Fruit fly (Drosophila melanogaster) whole organism, adult: ENCODE measurements around the gene CG6834.

ENCODE experiments used
- CG11617 ChIP-seq: fragments of 200-800 bp; sonication (Bioruptor generic); optimal IDR thresholded peaks from 2 replicates; lab custom pipeline; 2017; ENCODE audit warnings: mild to moderate bottlenecking, missing biosample characterization, missing genetic modification reagents, missing genetic modification characterization
- CG12768 ChIP-seq: fragments of 200-800 bp; sonication (Bioruptor generic); optimal IDR thresholded peaks from 2 replicates; lab custom pipeline; 2017; ENCODE audit warnings: missing biosample characterization, missing genetic modification characterization, mild to moderate bottlenecking, moderate library complexity, missing genetic modification reagents
- CG14711 ChIP-seq: fragments of 200-800 bp; sonication (Bioruptor generic); optimal IDR thresholded peaks from 2 replicates; lab custom pipeline; 2018; ENCODE audit warnings: missing biosample characterization, mild to moderate bottlenecking, missing genetic modification characterization, moderate library complexity
- CG33017 ChIP-seq: fragments of 200-800 bp; sonication (Bioruptor generic); optimal IDR thresholded peaks from 2 replicates; lab custom pipeline; 2018; ENCODE audit warnings: missing biosample characterization, mild to moderate bottlenecking, missing genetic modification characterization, moderate library complexity
- CG7101 ChIP-seq: fragments of 200-800 bp; sonication (Bioruptor generic); optimal IDR thresholded peaks from 2 replicates; lab custom pipeline; 2018; ENCODE audit warnings: missing biosample characterization, mild to moderate bottlenecking, missing genetic modification characterization, moderate library complexity
- Clk ChIP-seq: fragments of 200-800 bp; sonication (Bioruptor generic); optimal IDR thresholded peaks from 2 replicates; lab custom pipeline; 2017; ENCODE audit warnings: missing biosample characterization, missing genetic modification characterization
- Mnt ChIP-seq: fragments of 200-800 bp; sonication (Bioruptor generic); optimal IDR thresholded peaks from 2 replicates; lab custom pipeline; 2016; ENCODE audit warnings: missing biosample characterization, mild to moderate bottlenecking, missing genetic modification characterization
- kay ChIP-seq: fragments of 200-800 bp; sonication (Bioruptor generic); peaks from one replicate; lab custom pipeline; 2016; ENCODE audit warnings: missing biosample characterization, missing genetic modification characterization, borderline replicate concordance
- tj ChIP-seq: fragments of 200-800 bp; sonication (Bioruptor generic); optimal IDR thresholded peaks from 3 replicates; lab custom pipeline; 2017; ENCODE audit warnings: missing biosample characterization, mild to moderate bottlenecking, missing genetic modification characterization, moderate library complexity

DNA sequence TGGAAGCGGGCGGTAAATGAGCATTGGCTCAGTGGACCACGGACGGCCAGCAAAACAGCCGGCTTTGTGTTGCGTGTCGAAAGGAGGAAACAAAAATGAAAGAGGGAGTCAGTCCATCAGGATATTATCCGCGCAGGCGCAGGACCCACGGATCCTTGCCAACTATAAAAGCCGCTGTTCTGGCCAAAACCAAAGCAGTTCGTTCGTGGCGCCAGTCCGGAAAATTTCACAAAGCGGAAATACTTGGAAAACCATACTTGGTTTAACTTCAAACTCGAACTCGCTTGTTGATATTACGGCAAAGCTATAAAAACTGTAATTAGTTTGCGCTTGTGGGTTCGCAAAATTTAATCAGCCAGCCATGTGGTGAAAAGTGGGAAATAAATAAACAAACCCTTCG lies 33.7 kb upstream of the CG6834 start, which contains the start of gene CG12594:
- TF ChIP-seq CG11617 (GFP tag; lab: Kevin White, UChicago) = no peak
- TF ChIP-seq CG33017 (tag; lab: Kevin White, UChicago) = no peak
- no peak for TF ChIP-seq CG7101 (tag; lab: Kevin White, UChicago)
- TF ChIP-seq kay (GFP tag; lab: Kevin White, UChicago) = no peak
- TF ChIP-seq tj (GFP tag; lab: Kevin White, UChicago) = no peak
- TF ChIP-seq Mnt = no peak
- TF ChIP-seq CG14711 (tag; lab: Kevin White, UChicago) = no peak
- TF ChIP-seq Clk (GFP tag; lab: Kevin White, UChicago) = no peak
- TF ChIP-seq CG12768 (GFP tag; lab: Kevin White, UChicago) = no peak
